Worm (Caenorhabditis elegans) whole organism, late embryonic: ENCODE results near the gene msp-31.

Experiments
- C38D4.7 ChIP-seq: fragments of 200-800 bp; sonication (Bioruptor generic); optimal IDR thresholded peaks from 2 replicates; lab custom pipeline; 2018; ENCODE audit warnings: mild to moderate bottlenecking, missing genetic modification characterization, moderate library complexity, missing compliant biosample characterization
- Y22D7AL.16 ChIP-seq: sonication (generic microtip); optimal IDR thresholded peaks from 2 replicates; lab custom pipeline; 2016; ENCODE audit warnings: missing genetic modification characterization, missing compliant biosample characterization
- ama-1 ChIP-seq: fragments of 150-350 bp; optimal IDR thresholded peaks from 2 replicates; lab custom pipeline; 2014
- ceh-48 ChIP-seq: sonication (generic microtip); optimal IDR thresholded peaks from 2 replicates; lab custom pipeline; 2016; ENCODE audit warnings: missing genetic modification characterization, inconsistent platforms, missing compliant biosample characterization
- ceh-9 ChIP-seq: sonication (generic microtip); optimal IDR thresholded peaks from 2 replicates; lab custom pipeline; 2016; ENCODE audit warnings: mild to moderate bottlenecking, missing genetic modification characterization, inconsistent platforms, missing compliant biosample characterization
- elt-2 ChIP-seq: sonication (generic microtip); optimal IDR thresholded peaks from 2 replicates; lab custom pipeline; 2016; ENCODE audit warnings: missing genetic modification reagents, missing genetic modification characterization, missing compliant biosample characterization
- elt-4 ChIP-seq: sonication (generic microtip); optimal IDR thresholded peaks from 2 replicates; lab custom pipeline; 2016; ENCODE audit warnings: missing genetic modification characterization, missing compliant biosample characterization
- hlh-30 ChIP-seq: sonication (generic microtip); optimal IDR thresholded peaks from 2 replicates; lab custom pipeline; 2017; ENCODE audit warnings: antibody characterized with exemption, missing genetic modification characterization, missing compliant biosample characterization; ENCODE audit not compliant: insufficient read depth
- lin-11 ChIP-seq: fragments of 200-800 bp; sonication (Bioruptor generic); optimal IDR thresholded peaks from 2 replicates; lab custom pipeline; 2018; ENCODE audit warnings: mild to moderate bottlenecking, missing genetic modification characterization, missing compliant biosample characterization
- nhr-11 ChIP-seq: fragments of 150-350 bp; optimal IDR thresholded peaks from 2 replicates; lab custom pipeline; 2014; ENCODE audit warnings: missing biosample characterization, missing genetic modification characterization
- nhr-232 ChIP-seq: sonication (generic microtip); optimal IDR thresholded peaks from 2 replicates; lab custom pipeline; 2016; ENCODE audit warnings: missing genetic modification characterization, missing compliant biosample characterization
- pha-4 ChIP-seq: fragments of 150-350 bp; optimal IDR thresholded peaks from 2 replicates; lab custom pipeline; 2018; ENCODE audit warnings: missing biosample characterization, missing genetic modification reagents, missing genetic modification characterization
- pqm-1 ChIP-seq: sonication (generic microtip); optimal IDR thresholded peaks from 2 replicates; lab custom pipeline; 2016; ENCODE audit warnings: missing genetic modification characterization, missing compliant biosample characterization
- zip-5 ChIP-seq: sonication (generic microtip); optimal IDR thresholded peaks from 2 replicates; lab custom pipeline; 2016; ENCODE audit warnings: missing genetic modification characterization, missing compliant biosample characterization

- TF ChIP-seq nhr-11 (no peak), lin-11 (no peak), Y22D7AL.16 (tag; lab: Kevin White, UChicago) (no peak), ama-1 (no peak), ceh-48 (tag; lab: Kevin White, UChicago) (no peak), pqm-1 (no peak), pha-4 (tag; lab: Kevin White, UChicago) (no peak), nhr-232 (tag; lab: Kevin White, UChicago) (no peak), C38D4.7 (GFP tag; lab: Kevin White, UChicago) (no peak), zip-5 (tag; lab: Kevin White, UChicago) (no peak), hlh-30 (tag; lab: Kevin White, UChicago) (no peak), elt-4 (tag; lab: Kevin White, UChicago) (no peak), ceh-9 (no peak), elt-2 (tag; lab: Kevin White, UChicago) (no peak)
Observed at ce11 chrII:4905331-4905730, 11.0 kb downstream of the msp-31 start.
